Worm (Caenorhabditis elegans) whole organism, L4 larva: ENCODE results near the gene nhr-104.

Experiments
- D1046.2 ChIP-seq: fragments of 200-800 bp; sonication (Bioruptor generic); IDR thresholded peaks from 2 replicates; pipeline ENCODE4 v1.3.6; 2022; ENCODE audit warnings: missing genetic modification characterization, missing compliant biosample characterization
- R02D3.7 ChIP-seq: fragments of 150-350 bp; sonication (generic microtip); optimal IDR thresholded peaks from 3 replicates; lab custom pipeline; 2014; ENCODE audit warnings: missing biosample characterization, missing genetic modification characterization
- aly-2 ChIP-seq: sonication (generic microtip); optimal IDR thresholded peaks from 2 replicates; lab custom pipeline; 2018; ENCODE audit warnings: missing biosample characterization, missing genetic modification characterization
- hmg-1.1 ChIP-seq: fragments of 200-800 bp; sonication (Bioruptor generic); IDR thresholded peaks from 2 replicates; pipeline ENCODE4 v1.3.6; 2022; ENCODE audit warnings: missing genetic modification reagents, missing genetic modification characterization, missing compliant biosample characterization
- nhr-11 ChIP-seq: fragments of 150-350 bp; optimal IDR thresholded peaks from 2 replicates; lab custom pipeline; 2014; ENCODE audit warnings: missing biosample characterization, missing genetic modification characterization
- nhr-25 ChIP-seq: sonication (generic microtip); optimal IDR thresholded peaks from 2 replicates; lab custom pipeline; 2017; ENCODE audit warnings: missing genetic modification characterization, mild to moderate bottlenecking, missing compliant biosample characterization, antibody characterized with exemption, moderate library complexity, borderline replicate concordance; ENCODE audit not compliant: insufficient read depth
- nhr-28 ChIP-seq: fragments of 150-350 bp; optimal IDR thresholded peaks from 2 replicates; lab custom pipeline; 2014; ENCODE audit warnings: missing biosample characterization, missing genetic modification characterization
- nhr-77 ChIP-seq: fragments of 150-350 bp; optimal IDR thresholded peaks from 2 replicates; lab custom pipeline; 2014; ENCODE audit warnings: missing biosample characterization, missing genetic modification characterization
- pqm-1 ChIP-seq: sonication (generic microtip); optimal IDR thresholded peaks from 2 replicates; lab custom pipeline; 2017; ENCODE audit warnings: missing biosample characterization, missing genetic modification characterization
- snpc-4 ChIP-seq: fragments of 150-350 bp; optimal IDR thresholded peaks from 2 replicates; lab custom pipeline; 2014; ENCODE audit warnings: missing biosample characterization, missing genetic modification characterization
- unc-39 ChIP-seq: sonication (generic microtip); optimal IDR thresholded peaks from 2 replicates; lab custom pipeline; 2017; ENCODE audit warnings: missing biosample characterization, missing genetic modification characterization
- ztf-11 ChIP-seq: fragments of 150-350 bp; optimal IDR thresholded peaks from 2 replicates; lab custom pipeline; 2014; ENCODE audit warnings: missing biosample characterization, missing genetic modification characterization

DNA sequence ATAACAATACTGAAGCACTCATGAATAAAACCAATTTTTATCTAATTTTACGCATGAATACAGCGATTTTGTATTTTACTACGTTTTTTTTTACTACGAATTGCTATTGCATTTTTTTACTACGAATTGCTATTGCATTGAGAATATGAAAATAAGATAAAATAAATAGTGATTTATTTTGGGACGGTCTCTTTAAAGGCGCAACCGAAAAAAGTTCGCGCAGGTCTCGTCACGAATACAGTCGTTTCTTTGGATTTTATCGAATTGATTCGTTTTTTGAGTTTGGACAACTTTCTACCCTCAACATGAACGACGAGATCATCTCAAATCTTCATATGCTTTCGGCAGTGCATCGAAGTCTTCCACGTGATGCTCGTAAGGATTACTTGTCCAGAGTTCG is 36.7 kb downstream of the nhr-104 start, which contains the start of gene Y17G9B.4:
- TF ChIP-seq unc-39 (tag; lab: Kevin White, UChicago) (no peak), nhr-77 (no peak), nhr-11 (no peak), ztf-11 (no peak), nhr-28 (tag; lab: Kevin White, UChicago) (no peak), aly-2 (tag; lab: Kevin White, UChicago) (no peak), D1046.2 (GFP tag; lab: Robert Waterston, UW) (no peak), nhr-25 (tag; lab: Kevin White, UChicago) (no peak), hmg-1.1 (GFP tag; lab: Robert Waterston, UW) (no peak), R02D3.7 (tag; lab: Kevin White, UChicago) (no peak), pqm-1 (tag; lab: Kevin White, UChicago) (no peak), snpc-4 (tag; lab: Kevin White, UChicago) (no peak)
